Worm (Caenorhabditis elegans) whole organism, L2 larva: ENCODE measurements around the gene hid-1.

ENCODE experiments used
- C34F6.9 ChIP-seq: fragments of 150-350 bp; optimal IDR thresholded peaks from 2 replicates; lab custom pipeline; 2014; ENCODE audit warnings: missing biosample characterization, missing genetic modification characterization
- alr-1 ChIP-seq: fragments of 150-350 bp; optimal IDR thresholded peaks from 2 replicates; lab custom pipeline; 2014; ENCODE audit warnings: missing biosample characterization, missing genetic modification characterization
- blmp-1 ChIP-seq: sonication (generic microtip); optimal IDR thresholded peaks from 2 replicates; lab custom pipeline; 2017; ENCODE audit warnings: missing genetic modification characterization, mild to moderate bottlenecking, missing compliant biosample characterization, antibody characterized with exemption, moderate library complexity; ENCODE audit not compliant: insufficient read depth
- dmd-4 ChIP-seq: sonication (generic microtip); optimal IDR thresholded peaks from 2 replicates; lab custom pipeline; 2017; ENCODE audit warnings: missing biosample characterization, missing genetic modification characterization
- lin-13 ChIP-seq: fragments of 150-350 bp; optimal IDR thresholded peaks from 2 replicates; lab custom pipeline; 2014; ENCODE audit warnings: missing biosample characterization, missing genetic modification reagents, missing genetic modification characterization
- nhr-23 ChIP-seq: fragments of 150-350 bp; optimal IDR thresholded peaks from 2 replicates; lab custom pipeline; 2014; ENCODE audit warnings: missing biosample characterization, missing genetic modification reagents, missing genetic modification characterization
- nhr-237 ChIP-seq: fragments of 150-350 bp; optimal IDR thresholded peaks from 2 replicates; lab custom pipeline; 2014; ENCODE audit warnings: missing biosample characterization, missing genetic modification characterization
- unc-39 ChIP-seq: fragments of 150-350 bp; optimal IDR thresholded peaks from 2 replicates; lab custom pipeline; 2014; ENCODE audit warnings: missing biosample characterization, missing genetic modification characterization

ce11 chrX:2447214-2447613 is 41.6 kb upstream of the hid-1 start:
- TF ChIP-seq nhr-23 (tag; lab: Kevin White, UChicago): no peak
- no peak for TF ChIP-seq nhr-237 (tag; lab: Kevin White, UChicago)
- no peak for TF ChIP-seq alr-1 (tag; lab: Kevin White, UChicago)
- no peak for TF ChIP-seq unc-39 (tag; lab: Kevin White, UChicago)
- no peak for TF ChIP-seq dmd-4
- TF ChIP-seq C34F6.9 (tag; lab: Kevin White, UChicago): no peak
- TF ChIP-seq blmp-1 (tag; lab: Kevin White, UChicago): no peak
- TF ChIP-seq lin-13 (GFP tag; lab: Kevin White, UChicago): no peak
